Worm (Caenorhabditis elegans): ENCODE results near the gene inx-18.

inx-18 gene

ce11 chrIV:615244-615643 is 9.1 kb downstream of the inx-18 start, which contains the start of gene C18H7.1:
C18H7.1 (plus strand) TSS chrIV:615544.
- peak; percentile 44 for TF ChIP-seq blmp-1 (tag; optimal IDR thresholded peaks at IDR 0.05)
- no peak for TF ChIP-seq efl-1 (optimal IDR thresholded peaks at IDR 0.05)
- peak in 1 of 2 experiments; percentile 36 for TF ChIP-seq efl-1 (GFP tag; optimal IDR thresholded peaks at IDR 0.05 in 1 of 2)
- no peak for TF ChIP-seq elt-3 (tag; optimal IDR thresholded peaks at IDR 0.05)

- TF ChIP-seq efl-1 (optimal IDR thresholded peaks at IDR 0.05) (no peak), efl-1 (GFP tag; optimal IDR thresholded peaks at IDR 0.05 in 1 of 2) (peak in 1 of 2 experiments; percentile 62), mab-9 (GFP tag; IDR thresholded peaks at IDR 0.05) (0 out of 2 replicates have a peak, but pooled peaks have one; percentile 29), elt-2 (tag; optimal IDR thresholded peaks at IDR 0.05) (no peak)
Measured at ce11 chrIV:619766-620165, 13.6 kb downstream of the inx-18 start.

ce11 chrIV:620324-620723 is 14.2 kb downstream of the inx-18 start:
- TF ChIP-seq pag-3 (tag; optimal IDR thresholded peaks at IDR 0.05; ENCODE audit: borderline replicate concordance, insufficient read depth) (no peak), ces-1 (GFP tag; optimal IDR thresholded peaks at IDR 0.05) (no peak), fkh-10 (GFP tag; optimal IDR thresholded peaks at IDR 0.05) (peak; percentile 32), C16A3.4 (tag; optimal IDR thresholded peaks at IDR 0.05) (peak; percentile 71), alr-1 (tag; optimal IDR thresholded peaks at IDR 0.05; ENCODE audit: borderline replicate concordance) (no peak), aly-2 (tag; optimal IDR thresholded peaks at IDR 0.05) (peak; percentile 48), isw-1 (GFP tag; IDR thresholded peaks at IDR 0.05) (peak; percentile 17), lsy-2 (tag; optimal IDR thresholded peaks at IDR 0.05) (peak; percentile 39 to 77), nhr-28 (tag; optimal IDR thresholded peaks at IDR 0.05) (no peak), hlh-17 (GFP tag; optimal IDR thresholded peaks at IDR 0.05; ENCODE audit: borderline replicate concordance) (no peak), ceh-90 (tag; optimal IDR thresholded peaks at IDR 0.05) (no peak), unc-62 (GFP tag; optimal IDR thresholded peaks at IDR 0.05) (no peak), ceh-82 (tag; optimal IDR thresholded peaks at IDR 0.05) (peak in 2 of 3 experiments; percentile 10 to 53), hpl-2 (GFP tag; optimal IDR thresholded peaks at IDR 0.05) (no peak), xbp-1 (tag; optimal IDR thresholded peaks at IDR 0.05) (peak; percentile 48), mep-1 (tag; optimal IDR thresholded peaks at IDR 0.05) (peak; percentile 4), pqm-1 (tag; optimal IDR thresholded peaks at IDR 0.05) (no peak), efl-1 (optimal IDR thresholded peaks at IDR 0.05) (peak; percentile 33 to 55), efl-1 (GFP tag; optimal IDR thresholded peaks at IDR 0.05 in 1 of 2) (peak; percentile 44 to 96), pax-3 (tag; optimal IDR thresholded peaks at IDR 0.05) (peak; percentile 13), lin-14 (GFP tag; optimal IDR thresholded peaks at IDR 0.05) (peak; percentile 47), tbx-2 (tag; optimal IDR thresholded peaks at IDR 0.05) (peak; percentile 22), nhr-77 (tag; optimal IDR thresholded peaks at IDR 0.05) (peak; percentile 56), swsn-7 (tag; optimal IDR thresholded peaks at IDR 0.05) (peak; percentile 56), snu-23 (GFP tag; optimal IDR thresholded peaks at IDR 0.05) (peak; percentile 72), nhr-11 (tag; optimal IDR thresholded peaks at IDR 0.05) (no peak), F16B12.6 (tag; optimal IDR thresholded peaks at IDR 0.05) (peak; percentile 2), fos-1 (tag; optimal IDR thresholded peaks at IDR 0.05) (peak; percentile 42), nhr-20 (tag; optimal IDR thresholded peaks at IDR 0.05) (peak; percentile 51), lin-13 (GFP tag; optimal IDR thresholded peaks at IDR 0.05) (peak; percentile 36), nhr-85 (tag) (peak; percentile 58), rnt-1 (tag; optimal IDR thresholded peaks at IDR 0.05) (peak; percentile 83), nhr-76 (tag; optimal IDR thresholded peaks at IDR 0.05) (no peak), fkh-4 (tag; optimal IDR thresholded peaks at IDR 0.05; ENCODE audit: borderline replicate concordance) (no peak), irx-1 (tag; optimal IDR thresholded peaks at IDR 0.05) (peak; percentile 11), dpl-1 (GFP tag; optimal IDR thresholded peaks at IDR 0.05) (peak; percentile 3 to 53 (median 38)), dsc-1 (tag; optimal IDR thresholded peaks at IDR 0.05) (peak; percentile 48), lir-3 (tag; optimal IDR thresholded peaks at IDR 0.05; ENCODE audit: poor library complexity) (no peak), mdl-1 (tag; optimal IDR thresholded peaks at IDR 0.05) (peak in 1 of 2 experiments; percentile 39), lin-35 (GFP tag; optimal IDR thresholded peaks at IDR 0.05) (peak; percentile 36 to 68), snpc-4 (tag; optimal IDR thresholded peaks at IDR 0.05) (peak; percentile 27), unc-130 (tag; optimal IDR thresholded peaks at IDR 0.05) (peak; percentile 24), nhr-47 (tag; optimal IDR thresholded peaks at IDR 0.05) (peak; percentile 68), tlp-1 (tag; optimal IDR thresholded peaks at IDR 0.05) (no peak)
